Fruit fly (Drosophila melanogaster): Measurements from ENCODE around the gene CG5039.

CG5039 gene

DNA sequence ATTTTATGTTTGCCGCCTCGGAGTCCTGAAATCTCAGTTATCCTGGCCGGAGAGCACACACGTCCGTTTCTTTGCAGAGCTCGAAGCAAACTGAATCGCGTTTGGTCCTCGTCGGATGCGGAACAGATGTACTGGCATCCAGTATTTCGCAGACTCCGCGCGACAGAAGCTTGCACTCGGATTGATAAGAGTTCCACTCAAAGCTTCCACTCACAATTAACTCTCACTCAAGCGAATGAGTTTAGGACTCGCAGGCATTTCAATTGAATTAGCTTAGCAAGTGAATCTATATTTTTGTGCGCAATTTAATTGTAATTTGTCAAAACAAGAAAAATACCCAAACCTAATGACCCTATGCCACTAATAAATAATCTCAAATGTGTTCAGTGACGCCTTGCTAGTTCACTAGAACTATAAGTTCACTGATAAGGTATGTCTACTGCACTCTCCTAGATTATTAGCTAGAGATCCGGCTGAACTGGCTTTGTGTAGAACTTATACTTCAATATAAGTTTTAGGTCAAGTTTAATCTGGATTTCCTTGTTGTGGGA is 41.6 kb downstream of the CG5039 start:
- TF ChIP-seq bab1 (GFP tag; optimal IDR thresholded peaks at IDR 0.05) (no peak), CG12768 (GFP tag; optimal IDR thresholded peaks at IDR 0.05) (no peak), cic (GFP tag; optimal IDR thresholded peaks at IDR 0.05) (no peak), CG5204 (GFP tag; optimal IDR thresholded peaks at IDR 0.05) (no peak)

DNA sequence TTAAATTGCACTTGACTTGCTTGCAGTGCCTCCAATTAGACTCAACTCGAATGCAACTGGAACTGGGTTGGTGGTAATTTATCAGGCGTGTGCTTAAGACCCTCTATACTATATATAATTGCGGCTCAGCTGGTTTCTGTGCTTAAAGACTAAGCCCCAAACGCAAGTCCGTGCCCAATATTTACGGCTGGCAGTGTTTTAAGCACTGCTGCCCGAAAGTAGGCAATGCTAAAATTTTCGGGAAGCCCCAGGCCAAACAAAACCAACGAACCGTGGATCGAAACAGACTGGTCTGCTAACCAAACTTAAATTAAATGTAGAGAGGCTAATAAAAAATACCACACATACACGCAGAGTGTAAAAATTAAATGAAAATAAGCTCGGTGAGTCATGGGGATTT is 42.5 kb downstream of the CG5039 start:
- TF ChIP-seq tj (GFP tag; optimal IDR thresholded peaks at IDR 0.05) (no peak), Hr96 (GFP tag; optimal IDR thresholded peaks at IDR 0.05) (no peak), CG33017 (tag; optimal IDR thresholded peaks at IDR 0.05) (no peak), Clk (GFP tag; optimal IDR thresholded peaks at IDR 0.05) (no peak), CG5204 (GFP tag; optimal IDR thresholded peaks at IDR 0.05) (no peak), CG7045 (GFP tag; optimal IDR thresholded peaks at IDR 0.05) (no peak), cic (GFP tag; optimal IDR thresholded peaks at IDR 0.05) (no peak), ovo (GFP tag; optimal IDR thresholded peaks at IDR 0.05) (no peak), CG1620 (GFP tag; optimal IDR thresholded peaks at IDR 0.05) (no peak), bab1 (GFP tag; optimal IDR thresholded peaks at IDR 0.05) (no peak), Mnt (GFP tag; optimal IDR thresholded peaks at IDR 0.05) (no peak)

DNA sequence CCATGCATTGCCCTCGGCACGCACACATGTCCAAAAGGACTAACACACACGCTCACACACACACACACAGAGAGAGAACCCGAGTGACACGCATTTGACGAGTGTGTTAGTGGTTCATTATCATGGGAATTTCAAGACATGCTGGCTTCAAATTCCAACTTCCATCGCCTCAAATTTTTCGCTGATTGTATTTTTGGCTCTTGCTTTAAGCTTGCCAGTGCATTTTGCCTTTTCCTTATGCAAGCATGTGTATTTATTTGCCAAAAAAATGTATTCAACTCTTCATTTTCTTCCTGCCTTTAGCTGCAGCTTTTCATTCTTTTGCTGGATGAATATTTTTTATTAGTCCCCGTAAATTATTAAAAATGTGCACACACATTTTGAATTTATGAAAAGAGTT is 45.3 kb downstream of the CG5039 start:
- TF ChIP-seq tj (GFP tag; optimal IDR thresholded peaks at IDR 0.05) (peak; percentile 93), CG14711 (tag; optimal IDR thresholded peaks at IDR 0.05) (no peak)
